Worm (Caenorhabditis elegans) whole organism, L2 larva: ENCODE data around the gene R02E4.2.

Source experiments
- C34F6.9 ChIP-seq: fragments of 150-350 bp; optimal IDR thresholded peaks from 2 replicates; lab custom pipeline; 2014; ENCODE audit warnings: missing biosample characterization, missing genetic modification characterization
- F13H6.1 ChIP-seq: sonication (generic microtip); optimal IDR thresholded peaks from 2 replicates; lab custom pipeline; 2016; ENCODE audit warnings: missing genetic modification characterization, missing compliant biosample characterization
- R02D3.7 ChIP-seq: fragments of 150-350 bp; optimal IDR thresholded peaks from 2 replicates; lab custom pipeline; 2014; ENCODE audit warnings: missing biosample characterization, missing genetic modification characterization
- Y55F3AM.14 ChIP-seq: fragments of 200-800 bp; sonication (Bioruptor generic); optimal IDR thresholded peaks from 2 replicates; lab custom pipeline; 2018; ENCODE audit warnings: mild to moderate bottlenecking, missing genetic modification characterization, missing compliant biosample characterization
- ZK546.5 ChIP-seq: sonication (generic microtip); optimal IDR thresholded peaks from 2 replicates; lab custom pipeline; 2017; ENCODE audit warnings: missing biosample characterization, missing genetic modification characterization
- alr-1 ChIP-seq: fragments of 150-350 bp; optimal IDR thresholded peaks from 2 replicates; lab custom pipeline; 2014; ENCODE audit warnings: missing biosample characterization, missing genetic modification characterization
- aly-2 ChIP-seq: fragments of 150-350 bp; optimal IDR thresholded peaks from 2 replicates; lab custom pipeline; 2014; ENCODE audit warnings: missing biosample characterization, missing genetic modification characterization
- ama-1 ChIP-seq: fragments of 150-350 bp; optimal IDR thresholded peaks from 2 replicates; lab custom pipeline; 2018; ENCODE audit warnings: inconsistent platforms
- blmp-1 ChIP-seq: sonication (generic microtip); optimal IDR thresholded peaks from 2 replicates; lab custom pipeline; 2017; ENCODE audit warnings: missing genetic modification characterization, mild to moderate bottlenecking, missing compliant biosample characterization, antibody characterized with exemption, moderate library complexity; ENCODE audit not compliant: insufficient read depth
- ceh-16 ChIP-seq: fragments of 150-350 bp; optimal IDR thresholded peaks from 2 replicates; lab custom pipeline; 2014; ENCODE audit warnings: missing biosample characterization, missing genetic modification characterization
- ceh-82 ChIP-seq: fragments of 150-350 bp; optimal IDR thresholded peaks from 2 replicates; lab custom pipeline; 2014; ENCODE audit warnings: missing biosample characterization, missing genetic modification characterization
- crh-2 ChIP-seq: sonication (generic microtip); optimal IDR thresholded peaks from 2 replicates; lab custom pipeline; 2017; ENCODE audit warnings: missing biosample characterization, missing genetic modification characterization
- dmd-4 ChIP-seq: sonication (generic microtip); optimal IDR thresholded peaks from 2 replicates; lab custom pipeline; 2017; ENCODE audit warnings: missing biosample characterization, missing genetic modification characterization
- egl-27 ChIP-seq: sonication (generic microtip); optimal IDR thresholded peaks from 3 replicates; lab custom pipeline; 2017; ENCODE audit warnings: missing biosample characterization, missing genetic modification reagents, missing genetic modification characterization
- elt-1 ChIP-seq: fragments of 150-350 bp; optimal IDR thresholded peaks from 2 replicates; lab custom pipeline; 2014; ENCODE audit warnings: missing biosample characterization, missing genetic modification characterization
- elt-3 ChIP-seq: sonication (generic microtip); optimal IDR thresholded peaks from 2 replicates; lab custom pipeline; 2017; ENCODE audit warnings: missing biosample characterization, missing genetic modification characterization
- fos-1 ChIP-seq: fragments of 150-350 bp; optimal IDR thresholded peaks from 2 replicates; lab custom pipeline; 2014; ENCODE audit warnings: missing biosample characterization, missing genetic modification characterization
- gmeb-1 ChIP-seq: fragments of 150-350 bp; optimal IDR thresholded peaks from 2 replicates; lab custom pipeline; 2014; ENCODE audit warnings: missing biosample characterization, missing genetic modification characterization
- lin-11 ChIP-seq: fragments of 150-350 bp; sonication (generic microtip); optimal IDR thresholded peaks from 2 replicates; lab custom pipeline; 2014; ENCODE audit warnings: missing biosample characterization, missing genetic modification characterization, inconsistent platforms, mixed read lengths
- lin-13 ChIP-seq: fragments of 150-350 bp; optimal IDR thresholded peaks from 2 replicates; lab custom pipeline; 2014; ENCODE audit warnings: missing biosample characterization, missing genetic modification reagents, missing genetic modification characterization
- lin-39 ChIP-seq: fragments of 150-350 bp; optimal IDR thresholded peaks from 2 replicates; lab custom pipeline; 2014; ENCODE audit warnings: missing biosample characterization, missing genetic modification reagents, missing genetic modification characterization
- lsy-2 ChIP-seq, 2 experiments: fragments of 150-350 bp in 1 of 2; sonication (generic microtip) in 1 of 2; optimal IDR thresholded peaks; 2 replicates each; lab custom pipeline; 2014 to 2017; ENCODE audit warnings: missing biosample characterization in 2 of 2, missing genetic modification characterization in 2 of 2
- mab-5 ChIP-seq: fragments of 150-350 bp; optimal IDR thresholded peaks from 2 replicates; lab custom pipeline; 2014; ENCODE audit warnings: missing biosample characterization, missing genetic modification characterization
- mbf-1 ChIP-seq: sonication (generic microtip); optimal IDR thresholded peaks from 2 replicates; lab custom pipeline; 2017; ENCODE audit warnings: missing biosample characterization, missing genetic modification characterization
- mdl-1 ChIP-seq, 2 experiments: fragments of 150-350 bp in 1 of 2; sonication (generic microtip) in 1 of 2; optimal IDR thresholded peaks; 2 replicates each; lab custom pipeline; 2017; ENCODE audit warnings: missing biosample characterization in 2 of 2, missing genetic modification characterization in 2 of 2
- nhr-10 ChIP-seq: sonication (generic microtip); optimal IDR thresholded peaks from 2 replicates; lab custom pipeline; 2017; ENCODE audit warnings: missing biosample characterization, missing genetic modification characterization
- nhr-11 ChIP-seq: fragments of 150-350 bp; optimal IDR thresholded peaks from 2 replicates; lab custom pipeline; 2014; ENCODE audit warnings: missing biosample characterization, missing genetic modification characterization
- nhr-12 ChIP-seq: fragments of 150-350 bp; optimal IDR thresholded peaks from 2 replicates; lab custom pipeline; 2014; ENCODE audit warnings: missing biosample characterization, missing genetic modification characterization
- nhr-129 ChIP-seq: fragments of 150-350 bp; optimal IDR thresholded peaks from 2 replicates; lab custom pipeline; 2014; ENCODE audit warnings: missing biosample characterization, missing genetic modification characterization
- nhr-21 ChIP-seq: fragments of 150-350 bp; optimal IDR thresholded peaks from 2 replicates; lab custom pipeline; 2014; ENCODE audit warnings: missing biosample characterization, missing genetic modification characterization
- nhr-23 ChIP-seq: fragments of 150-350 bp; optimal IDR thresholded peaks from 2 replicates; lab custom pipeline; 2014; ENCODE audit warnings: missing biosample characterization, missing genetic modification reagents, missing genetic modification characterization
- nhr-237 ChIP-seq: fragments of 150-350 bp; optimal IDR thresholded peaks from 2 replicates; lab custom pipeline; 2014; ENCODE audit warnings: missing biosample characterization, missing genetic modification characterization
- nhr-25 ChIP-seq: fragments of 150-350 bp; sonication (generic microtip); optimal IDR thresholded peaks from 3 replicates; lab custom pipeline; 2014; ENCODE audit warnings: missing biosample characterization, missing genetic modification characterization
- nhr-6 ChIP-seq: fragments of 150-350 bp; optimal IDR thresholded peaks from 2 replicates; lab custom pipeline; 2014; ENCODE audit warnings: missing biosample characterization, missing genetic modification characterization
- nhr-77 ChIP-seq: fragments of 150-350 bp; optimal IDR thresholded peaks from 2 replicates; lab custom pipeline; 2014; ENCODE audit warnings: missing biosample characterization, missing genetic modification characterization
- peb-1 ChIP-seq: fragments of 150-350 bp; optimal IDR thresholded peaks from 2 replicates; lab custom pipeline; 2014; ENCODE audit warnings: missing biosample characterization, missing genetic modification characterization
- sem-4 ChIP-seq: fragments of 150-350 bp; optimal IDR thresholded peaks from 2 replicates; lab custom pipeline; 2014; ENCODE audit warnings: missing biosample characterization, missing genetic modification reagents, missing genetic modification characterization
- skn-1 ChIP-seq: sonication (generic microtip); optimal IDR thresholded peaks from 2 replicates; lab custom pipeline; 2017; ENCODE audit warnings: missing biosample characterization, missing genetic modification characterization
- sma-3 ChIP-seq: sonication (generic microtip); optimal IDR thresholded peaks from 2 replicates; lab custom pipeline; 2016; ENCODE audit warnings: missing genetic modification reagents, missing genetic modification characterization, missing compliant biosample characterization
- sma-9 ChIP-seq, 2 experiments: fragments of 150-350 bp in 1 of 2; sonication (generic microtip) in 1 of 2; optimal IDR thresholded peaks; 2 replicates each; lab custom pipeline; 2014 to 2016; ENCODE audit warnings: missing genetic modification characterization in 2 of 2, mild to moderate bottlenecking in 1 of 2, missing biosample characterization in 1 of 2, missing compliant biosample characterization in 1 of 2, missing genetic modification reagents in 1 of 2, moderate library complexity in 1 of 2
- snpc-4 ChIP-seq: fragments of 150-350 bp; optimal IDR thresholded peaks from 2 replicates; lab custom pipeline; 2014; ENCODE audit warnings: missing biosample characterization, missing genetic modification characterization
- unc-39 ChIP-seq: fragments of 150-350 bp; optimal IDR thresholded peaks from 2 replicates; lab custom pipeline; 2014; ENCODE audit warnings: missing biosample characterization, missing genetic modification characterization
- unc-55 ChIP-seq: fragments of 150-350 bp; sonication (generic microtip); optimal IDR thresholded peaks from 3 replicates; lab custom pipeline; 2014; ENCODE audit warnings: missing biosample characterization, missing genetic modification reagents, missing genetic modification characterization
- unc-62 ChIP-seq: fragments of 150-350 bp; optimal IDR thresholded peaks from 2 replicates; lab custom pipeline; 2014; ENCODE audit warnings: missing biosample characterization, missing genetic modification reagents, missing genetic modification characterization
- zag-1 ChIP-seq: fragments of 150-350 bp; optimal IDR thresholded peaks from 2 replicates; lab custom pipeline; 2014; ENCODE audit warnings: missing biosample characterization, missing genetic modification characterization
- ztf-1 ChIP-seq: fragments of 200-800 bp; sonication (Bioruptor generic); conservative IDR thresholded peaks from 2 replicates; pipeline ENCODE4 v1.3.6; 2022; ENCODE audit warnings: missing genetic modification characterization, missing compliant biosample characterization
- ztf-11 ChIP-seq: sonication (generic microtip); optimal IDR thresholded peaks from 2 replicates; lab custom pipeline; 2017; ENCODE audit warnings: missing biosample characterization, missing genetic modification characterization
- ztf-4 ChIP-seq: fragments of 150-350 bp; optimal IDR thresholded peaks from 2 replicates; lab custom pipeline; 2014; ENCODE audit warnings: missing biosample characterization, missing genetic modification characterization

R02E4.2 gene

ce11 chrX:4140755-4141417, 33.6 kb downstream of the R02E4.2 start:
- TF ChIP-seq lsy-2 (tag; optimal IDR thresholded peaks at IDR 0.05; lab: Kevin White, UChicago): peak in 1 of 2 experiments; percentile 14
- TF ChIP-seq nhr-6 (tag; lab: Kevin White, UChicago): peak; percentile 39
- TF ChIP-seq ztf-4 (tag; lab: Kevin White, UChicago): peak; percentile 59
- peak; percentile 30 for TF ChIP-seq fos-1
- peak; percentile 45 for TF ChIP-seq sma-9 (GFP tag; optimal IDR thresholded peaks at IDR 0.05; lab: Kevin White, UChicago)
- no peak for TF ChIP-seq sma-9 (tag; optimal IDR thresholded peaks at IDR 0.05; lab: Kevin White, UChicago)
- TF ChIP-seq lin-13 (GFP tag; lab: Kevin White, UChicago): no peak
- TF ChIP-seq nhr-129: peak; percentile 79
- TF ChIP-seq nhr-25: peak; percentile 41
- TF ChIP-seq nhr-21 (tag; lab: Kevin White, UChicago): peak; percentile 61
- TF ChIP-seq ztf-1 (GFP tag; lab: Robert Waterston, UW): no peak
- peak; percentile 3 for TF ChIP-seq gmeb-1 (tag; lab: Kevin White, UChicago)
- TF ChIP-seq ZK546.5: no peak
- TF ChIP-seq ama-1 (lab: Kevin White, UChicago): peak; percentile 13
- TF ChIP-seq sma-3 (GFP tag; lab: Kevin White, UChicago): peak; percentile 46
- TF ChIP-seq lin-39: no peak
- no peak for TF ChIP-seq Y55F3AM.14 (GFP tag; lab: Kevin White, UChicago)
- peak; percentile 58 for TF ChIP-seq crh-2 (tag; lab: Kevin White, UChicago)

ce11 chrX:4142202-4142601, 34.9 kb downstream of the R02E4.2 start:
- TF ChIP-seq gmeb-1 (tag; lab: Kevin White, UChicago) (peak; percentile 68), nhr-6 (tag; lab: Kevin White, UChicago) (no peak), snpc-4 (tag; lab: Kevin White, UChicago) (peak; percentile 20), sma-3 (GFP tag; lab: Kevin White, UChicago) (peak; percentile 87), F13H6.1 (tag; lab: Kevin White, UChicago) (peak; percentile 92), elt-1 (tag; lab: Kevin White, UChicago) (no peak), ztf-11 (tag; lab: Kevin White, UChicago) (no peak), sma-9 (GFP tag; optimal IDR thresholded peaks at IDR 0.05; lab: Kevin White, UChicago) (peak; percentile 100), sma-9 (tag; optimal IDR thresholded peaks at IDR 0.05; lab: Kevin White, UChicago) (peak; percentile 74), C34F6.9 (peak; percentile 74), alr-1 (tag; lab: Kevin White, UChicago) (no peak), unc-39 (no peak), unc-55 (peak; percentile 22), nhr-23 (tag; lab: Kevin White, UChicago) (no peak), nhr-129 (peak; percentile 92), nhr-77 (tag; lab: Kevin White, UChicago) (no peak), elt-3 (tag; lab: Kevin White, UChicago) (no peak), ztf-4 (tag; lab: Kevin White, UChicago) (peak; percentile 96), lin-13 (GFP tag; lab: Kevin White, UChicago) (peak; percentile 39), crh-2 (tag; lab: Kevin White, UChicago) (peak; percentile 74), lin-11 (tag; lab: Kevin White, UChicago) (peak; percentile 85), mbf-1 (tag; lab: Kevin White, UChicago) (no peak), aly-2 (tag; lab: Kevin White, UChicago) (no peak), mdl-1 (tag; optimal IDR thresholded peaks at IDR 0.05; lab: Kevin White, UChicago) (peak; percentile 80 to 93), nhr-11 (tag; lab: Kevin White, UChicago) (no peak), dmd-4 (tag; lab: Kevin White, UChicago) (no peak), nhr-237 (tag; lab: Kevin White, UChicago) (peak; percentile 11), fos-1 (no peak), ZK546.5 (no peak), nhr-21 (tag; lab: Kevin White, UChicago) (peak; percentile 86), lin-39 (no peak), nhr-12 (tag; lab: Kevin White, UChicago) (peak; percentile 27), unc-62 (GFP tag; lab: Kevin White, UChicago) (no peak), sem-4 (tag; lab: Kevin White, UChicago) (peak; percentile 89), ama-1 (lab: Kevin White, UChicago) (no peak), lsy-2 (tag; optimal IDR thresholded peaks at IDR 0.05; lab: Kevin White, UChicago) (peak in 1 of 2 experiments; percentile 82), peb-1 (no peak), mab-5 (tag; lab: Kevin White, UChicago) (peak; percentile 50), ztf-1 (GFP tag; lab: Robert Waterston, UW) (no peak), zag-1 (tag; lab: Kevin White, UChicago) (peak; percentile 17), nhr-25 (peak; percentile 91), egl-27 (tag; lab: Kevin White, UChicago) (no peak), blmp-1 (no peak), ceh-82 (tag; lab: Kevin White, UChicago) (no peak), skn-1 (no peak), ceh-16 (tag; lab: Kevin White, UChicago) (no peak), Y55F3AM.14 (GFP tag; lab: Kevin White, UChicago) (peak; percentile 50), R02D3.7 (no peak), nhr-10 (tag; lab: Kevin White, UChicago) (no peak)
